Fruit fly (Drosophila melanogaster) whole organism, embryonic: ENCODE results near the gene CG10301.
A peak's percentile ranks its signal among the peaks of the same experiment; 100 is the strongest.

ENCODE experiments used
- CG10543 ChIP-seq: fragments of 200-800 bp; sonication (Bioruptor generic); optimal IDR thresholded peaks from 3 replicates; lab custom pipeline; 2017; ENCODE audit warnings: missing biosample characterization, mild to moderate bottlenecking, missing genetic modification characterization, moderate library complexity
- CG13287 ChIP-seq: fragments of 200-800 bp; sonication (Bioruptor generic); IDR thresholded peaks from 2 replicates; pipeline ENCODE4 v1.3.6; 2022; ENCODE audit warnings: missing biosample characterization, missing genetic modification characterization; ENCODE audit not compliant: partially characterized antibody
- CG17568 ChIP-seq: fragments of 200-800 bp; sonication (Bioruptor generic); optimal IDR thresholded peaks from 2 replicates; lab custom pipeline; 2018; ENCODE audit warnings: missing biosample characterization, mild to moderate bottlenecking, missing genetic modification characterization, moderate library complexity
- CG2712 ChIP-seq: fragments of 200-800 bp; optimal IDR thresholded peaks from 3 replicates; lab custom pipeline; 2019; ENCODE audit warnings: missing biosample characterization, mild to moderate bottlenecking, missing genetic modification characterization, moderate library complexity
- CG6654 ChIP-seq: fragments of 200-800 bp; sonication (Bioruptor generic); optimal IDR thresholded peaks from 2 replicates; lab custom pipeline; 2017; ENCODE audit warnings: missing biosample characterization, mild to moderate bottlenecking, missing genetic modification characterization
- CG6765 ChIP-seq: fragments of 200-800 bp; sonication (Bioruptor generic); optimal IDR thresholded peaks from 3 replicates; lab custom pipeline; 2017; ENCODE audit warnings: missing biosample characterization, mild to moderate bottlenecking, missing genetic modification characterization
- CG6791 ChIP-seq: fragments of 200-800 bp; sonication (Bioruptor generic); IDR thresholded peaks from 3 replicates; pipeline ENCODE4 v1.3.6; 2022; ENCODE audit warnings: missing biosample characterization, missing genetic modification characterization; ENCODE audit not compliant: partially characterized antibody
- CG6813 ChIP-seq: fragments of 200-800 bp; sonication (Bioruptor generic); optimal IDR thresholded peaks from 2 replicates; lab custom pipeline; 2017; ENCODE audit warnings: missing biosample characterization, missing genetic modification characterization, mild to moderate bottlenecking, moderate library complexity, missing genetic modification reagents
- CG7357 ChIP-seq: fragments of 200-800 bp; sonication (Bioruptor generic); IDR thresholded peaks from 3 replicates; pipeline ENCODE4 v1.3.6; 2022; ENCODE audit warnings: missing biosample characterization, missing genetic modification characterization
- CG7928 ChIP-seq: fragments of 200-800 bp; sonication (Bioruptor generic); optimal IDR thresholded peaks from 2 replicates; lab custom pipeline; 2017; ENCODE audit warnings: missing biosample characterization, mild to moderate bottlenecking, missing genetic modification characterization
- CG7963 ChIP-seq: fragments of 200-800 bp; sonication (Bioruptor generic); IDR thresholded peaks from 3 replicates; pipeline ENCODE4 v1.3.6; 2022; ENCODE audit warnings: missing biosample characterization, missing genetic modification characterization; ENCODE audit not compliant: partially characterized antibody
- CG9817 ChIP-seq: fragments of 200-800 bp; sonication (Bioruptor generic); optimal IDR thresholded peaks from 2 replicates; lab custom pipeline; 2018; ENCODE audit warnings: missing biosample characterization, mild to moderate bottlenecking, missing genetic modification characterization, moderate library complexity
- CG9932 ChIP-seq: fragments of 200-800 bp; sonication (Bioruptor generic); IDR thresholded peaks from 2 replicates; pipeline ENCODE4 v1.3.6; 2022; ENCODE audit warnings: missing biosample characterization, missing genetic modification characterization
- Dek ChIP-seq: fragments of 200-800 bp; sonication (Bioruptor generic); optimal IDR thresholded peaks from 3 replicates; lab custom pipeline; 2019; ENCODE audit warnings: missing biosample characterization, mild to moderate bottlenecking, missing genetic modification characterization, moderate library complexity
- E2f1 ChIP-seq: fragments of 200-800 bp; sonication (Bioruptor generic); IDR thresholded peaks from 2 replicates; pipeline ENCODE4 v1.3.6; 2022; ENCODE audit warnings: missing biosample characterization, missing genetic modification characterization
- Elba2 ChIP-seq: fragments of 200-800 bp; sonication (Bioruptor generic); optimal IDR thresholded peaks from 3 replicates; lab custom pipeline; 2016; ENCODE audit warnings: missing biosample characterization, missing genetic modification characterization
- Gsc ChIP-seq: fragments of 200-800 bp; sonication (Bioruptor generic); IDR thresholded peaks from 2 replicates; pipeline ENCODE4 v1.3.6; 2022; ENCODE audit warnings: missing biosample characterization, missing genetic modification characterization
- H2.0 ChIP-seq: fragments of 200-800 bp; sonication (Bioruptor generic); IDR thresholded peaks from 2 replicates; pipeline ENCODE4 v1.3.6; 2022; ENCODE audit warnings: missing biosample characterization, missing genetic modification characterization
- HmgD ChIP-seq: fragments of 200-800 bp; sonication (Bioruptor generic); optimal IDR thresholded peaks from 3 replicates; lab custom pipeline; 2016; ENCODE audit warnings: missing biosample characterization, missing genetic modification characterization
- HmgZ ChIP-seq: fragments of 200-800 bp; sonication (Bioruptor generic); optimal IDR thresholded peaks from 2 replicates; lab custom pipeline; 2018; ENCODE audit warnings: missing biosample characterization, mild to moderate bottlenecking, missing genetic modification characterization
- Hr3 ChIP-seq: fragments of 200-800 bp; sonication (Bioruptor generic); optimal IDR thresholded peaks from 3 replicates; lab custom pipeline; 2016; ENCODE audit warnings: missing biosample characterization, missing genetic modification characterization
- Hr39 ChIP-seq: fragments of >200 bp; optimal IDR thresholded peaks from 2 replicates; lab custom pipeline; 2017
- Hr78 ChIP-seq, 2 experiments: fragments of 200-800 bp in 1 of 2; fragments of >200 bp in 1 of 2; sonication (Bioruptor generic) in 1 of 2; optimal IDR thresholded peaks; 2 replicates each; lab custom pipeline; 2017 to 2019; ENCODE audit warnings: missing biosample characterization in 2 of 2, missing genetic modification characterization in 2 of 2, mild to moderate bottlenecking in 1 of 2, moderate library complexity in 1 of 2
- MTF-1 ChIP-seq: fragments of 200-800 bp; sonication (Bioruptor generic); optimal IDR thresholded peaks from 2 replicates; lab custom pipeline; 2018; ENCODE audit warnings: missing biosample characterization, mild to moderate bottlenecking, missing genetic modification characterization, borderline replicate concordance
- Mad ChIP-seq: fragments of 200-800 bp; sonication (Bioruptor generic); optimal IDR thresholded peaks from 2 replicates; lab custom pipeline; 2016; ENCODE audit warnings: missing biosample characterization, missing genetic modification characterization
- Meics ChIP-seq: fragments of 200-800 bp; sonication (Bioruptor generic); optimal IDR thresholded peaks from 2 replicates; lab custom pipeline; 2017; ENCODE audit warnings: missing biosample characterization, mild to moderate bottlenecking, missing genetic modification characterization
- NC2α ChIP-seq: fragments of 200-800 bp; sonication (Bioruptor generic); optimal IDR thresholded peaks from 2 replicates; lab custom pipeline; 2016; ENCODE audit warnings: missing biosample characterization, missing genetic modification characterization
- Neu2 ChIP-seq: fragments of 200-800 bp; sonication (Bioruptor generic); optimal IDR thresholded peaks from 3 replicates; lab custom pipeline; 2016; ENCODE audit warnings: missing biosample characterization, missing genetic modification characterization, borderline replicate concordance
- Oaz ChIP-seq: fragments of 200-800 bp; sonication (Bioruptor generic); IDR thresholded peaks from 2 replicates; pipeline ENCODE4 v1.3.6; 2022; ENCODE audit warnings: missing biosample characterization, missing genetic modification characterization
- Scr ChIP-seq: fragments of 200-800 bp; sonication (Bioruptor generic); IDR thresholded peaks from 2 replicates; pipeline ENCODE4 v1.3.6; 2022; ENCODE audit warnings: missing biosample characterization, missing genetic modification characterization; ENCODE audit not compliant: partially characterized antibody
- Xrp1 ChIP-seq: fragments of 200-800 bp; sonication (Bioruptor generic); IDR thresholded peaks from 2 replicates; pipeline ENCODE4 v1.3.6; 2022; ENCODE audit warnings: missing biosample characterization, missing genetic modification characterization
- al ChIP-seq: fragments of 200-800 bp; sonication (Bioruptor generic); IDR thresholded peaks from 2 replicates; pipeline ENCODE4 v1.3.6; 2022; ENCODE audit warnings: missing biosample characterization, missing genetic modification characterization
- ara ChIP-seq: fragments of 200-800 bp; sonication (Bioruptor generic); IDR thresholded peaks from 2 replicates; pipeline ENCODE4 v1.3.6; 2022; ENCODE audit warnings: missing biosample characterization, missing genetic modification characterization
- bowl ChIP-seq: fragments of 200-800 bp; sonication (Bioruptor generic); IDR thresholded peaks from 2 replicates; pipeline ENCODE4 v1.3.6; 2022; ENCODE audit warnings: missing biosample characterization, missing genetic modification characterization
- btn ChIP-seq: fragments of 200-800 bp; sonication (Bioruptor generic); optimal IDR thresholded peaks from 2 replicates; lab custom pipeline; 2016; ENCODE audit warnings: missing biosample characterization, missing genetic modification characterization
- corto ChIP-seq: fragments of 200-800 bp; sonication (Bioruptor generic); optimal IDR thresholded peaks from 2 replicates; lab custom pipeline; 2016; ENCODE audit warnings: missing biosample characterization, mild to moderate bottlenecking, missing genetic modification characterization, moderate library complexity
- dysf ChIP-seq: fragments of 200-800 bp; sonication (Bioruptor generic); IDR thresholded peaks from 3 replicates; pipeline ENCODE4 v1.3.6; 2022; ENCODE audit warnings: missing biosample characterization, missing genetic modification characterization
- en ChIP-seq: fragments of 200-800 bp; sonication (Bioruptor generic); optimal IDR thresholded peaks from 2 replicates; lab custom pipeline; 2016; ENCODE audit warnings: missing biosample characterization, missing genetic modification characterization
- gfzf ChIP-seq: fragments of 200-800 bp; sonication (Bioruptor generic); optimal IDR thresholded peaks from 2 replicates; lab custom pipeline; 2016; ENCODE audit warnings: missing biosample characterization, mild to moderate bottlenecking, missing genetic modification characterization, moderate library complexity
- ind ChIP-seq: fragments of 200-800 bp; sonication (Bioruptor generic); optimal IDR thresholded peaks from 3 replicates; lab custom pipeline; 2016; ENCODE audit warnings: missing biosample characterization, missing genetic modification characterization
- inv ChIP-seq: fragments of 200-800 bp; sonication (Bioruptor generic); IDR thresholded peaks from 2 replicates; pipeline ENCODE4 v1.3.6; 2022; ENCODE audit warnings: missing biosample characterization, missing genetic modification characterization; ENCODE audit not compliant: partially characterized antibody
- klu ChIP-seq: fragments of 200-800 bp; sonication (Bioruptor generic); IDR thresholded peaks from 2 replicates; pipeline ENCODE4 v1.3.6; 2022; ENCODE audit warnings: missing biosample characterization, missing genetic modification characterization
- kni ChIP-seq: fragments of 200-800 bp; sonication (Bioruptor generic); optimal IDR thresholded peaks from 3 replicates; lab custom pipeline; 2017; ENCODE audit warnings: mild to moderate bottlenecking, missing biosample characterization, missing genetic modification reagents, missing genetic modification characterization
- nau ChIP-seq: fragments of 200-800 bp; sonication (Bioruptor generic); optimal IDR thresholded peaks from 3 replicates; lab custom pipeline; 2017; ENCODE audit warnings: missing biosample characterization, mild to moderate bottlenecking, missing genetic modification characterization, missing genetic modification reagents
- sens ChIP-seq: fragments of 200-800 bp; sonication (Bioruptor generic); peaks from one replicate; lab custom pipeline; 2016; ENCODE audit warnings: missing biosample characterization, missing genetic modification characterization
- sim ChIP-seq: fragments of 200-800 bp; sonication (Bioruptor generic); IDR thresholded peaks from 2 replicates; pipeline ENCODE4 v1.3.6; 2022; ENCODE audit warnings: missing biosample characterization, missing genetic modification characterization
- so ChIP-seq: fragments of 200-800 bp; sonication (Bioruptor generic); IDR thresholded peaks from 3 replicates; pipeline ENCODE4 v1.3.6; 2022; ENCODE audit warnings: missing biosample characterization, missing genetic modification characterization
- tin ChIP-seq: fragments of 200-800 bp; sonication (Bioruptor generic); optimal IDR thresholded peaks from 3 replicates; lab custom pipeline; 2016; ENCODE audit warnings: missing biosample characterization, missing genetic modification characterization
- ttk ChIP-seq: fragments of 200-800 bp; sonication (Bioruptor generic); IDR thresholded peaks from 2 replicates; pipeline ENCODE4 v2.1.2; 2022; ENCODE audit warnings: missing biosample characterization, missing genetic modification characterization
- wdn ChIP-seq: fragments of 200-800 bp; sonication (Bioruptor generic); IDR thresholded peaks from 2 replicates; pipeline ENCODE4 v1.3.6; 2022; ENCODE audit warnings: missing biosample characterization, missing genetic modification characterization
- z ChIP-seq: fragments of 200-800 bp; sonication (Bioruptor generic); IDR thresholded peaks from 3 replicates; pipeline ENCODE4 v1.3.6; 2022; ENCODE audit warnings: missing biosample characterization, missing genetic modification characterization

The CG10301 gene

dm6 chr3R:23726740-23727139 is 16.8 kb downstream of the CG10301 start (continued):
- no peak for TF ChIP-seq Gsc
- TF ChIP-seq en = peak; percentile 42
- TF ChIP-seq CG13287 (GFP tag; lab: Robert Waterston, UW) = no peak
- TF ChIP-seq ara (GFP tag; lab: Robert Waterston, UW) = 0 out of 2 replicates have a peak, but pooled peaks have one; percentile 35
- peak; percentile 77 for TF ChIP-seq CG2712
- peak; percentile 40; the same call in 1 of the 2 replicates for TF ChIP-seq Oaz
- TF ChIP-seq Neu2 (GFP tag; lab: Kevin White, UChicago) = no peak
- TF ChIP-seq ind = peak; percentile 82
- TF ChIP-seq btn (GFP tag; lab: Kevin White, UChicago) = peak; percentile 1
- TF ChIP-seq CG9932 (GFP tag; lab: Robert Waterston, UW) = peak; percentile 90
- peak; percentile 80 for TF ChIP-seq H2.0 (GFP tag; lab: Robert Waterston, UW)
- TF ChIP-seq z (GFP tag; lab: Robert Waterston, UW) = no peak
- peak; percentile 65 for TF ChIP-seq CG6813
- TF ChIP-seq Xrp1 (GFP tag; lab: Robert Waterston, UW) = peak; percentile 75
- no peak for TF ChIP-seq NC2α (GFP tag; lab: Kevin White, UChicago)
- TF ChIP-seq kni (GFP tag; lab: Kevin White, UChicago) = no peak
- TF ChIP-seq Hr3 (GFP tag; lab: Kevin White, UChicago) = peak; percentile 66
- TF ChIP-seq bowl (GFP tag; lab: Robert Waterston, UW) = 0 out of 2 replicates have a peak, but pooled peaks have one; percentile 35
- TF ChIP-seq MTF-1 (GFP tag; lab: Kevin White, UChicago) = no peak
- peak; percentile 77 for TF ChIP-seq HmgZ
- TF ChIP-seq CG10543 (GFP tag; lab: Kevin White, UChicago) = no peak
- TF ChIP-seq CG7928 = peak; percentile 55
- peak; percentile 87 for TF ChIP-seq al (GFP tag; lab: Robert Waterston, UW)
- TF ChIP-seq so (GFP tag; lab: Robert Waterston, UW) = peak; percentile 66; the same call in 1 of the 3 replicates
- TF ChIP-seq ttk (GFP tag; lab: Robert Waterston, UW) = peak; percentile 64
- peak; percentile 87 for TF ChIP-seq sens (GFP tag; lab: Kevin White, UChicago)
- TF ChIP-seq E2f1 = peak; percentile 73
- no peak for TF ChIP-seq inv (GFP tag; lab: Robert Waterston, UW)
- peak; percentile 19 for TF ChIP-seq CG6654 (GFP tag; lab: Kevin White, UChicago)
- TF ChIP-seq klu (GFP tag; lab: Robert Waterston, UW) = peak; percentile 77
- TF ChIP-seq Elba2 (GFP tag; lab: Kevin White, UChicago) = no peak
- TF ChIP-seq gfzf (GFP tag; lab: Kevin White, UChicago) = no peak
- TF ChIP-seq Mad (GFP tag; lab: Kevin White, UChicago) = peak; percentile 49
- peak; percentile 60 for TF ChIP-seq nau (GFP tag; lab: Kevin White, UChicago)
- TF ChIP-seq Dek (tag; lab: Kevin White, UChicago) = peak; percentile 71
- peak; percentile 69 for TF ChIP-seq CG9817
- no peak for TF ChIP-seq sim (GFP tag; lab: Robert Waterston, UW)
- TF ChIP-seq CG6765 (GFP tag; lab: Kevin White, UChicago) = peak; percentile 79
- peak; percentile 87 for TF ChIP-seq dysf (GFP tag; lab: Robert Waterston, UW)
- TF ChIP-seq CG17568 = peak; percentile 25
- TF ChIP-seq tin (GFP tag; lab: Kevin White, UChicago) = peak; percentile 55
- no peak for TF ChIP-seq CG6791 (GFP tag; lab: Robert Waterston, UW)
- TF ChIP-seq CG7357 (GFP tag; lab: Robert Waterston, UW) = peak; percentile 67
- peak; percentile 11 for TF ChIP-seq corto (GFP tag; lab: Kevin White, UChicago)
- TF ChIP-seq CG7963 (GFP tag; lab: Robert Waterston, UW) = no peak
- TF ChIP-seq Scr (GFP tag; lab: Robert Waterston, UW) = no peak
- TF ChIP-seq HmgD (GFP tag; lab: Kevin White, UChicago) = no peak
- TF ChIP-seq Hr78 (GFP tag; optimal IDR thresholded peaks at IDR 0.05; lab: Kevin White, UChicago) = no peak
- no peak for TF ChIP-seq Hr39 (lab: Kevin White, UChicago)
- peak; percentile 89 for TF ChIP-seq Meics
- peak; percentile 80 for TF ChIP-seq wdn (GFP tag; lab: Robert Waterston, UW)
